Fruit fly (Drosophila melanogaster) whole organism, embryonic: Measurements from ENCODE around the gene AANATL7.

ENCODE experiments used
- Adf1 ChIP-seq: fragments of 200-800 bp; sonication (Bioruptor generic); IDR thresholded peaks from 2 replicates; pipeline ENCODE4 v1.3.6; 2022; ENCODE audit warnings: missing biosample characterization, missing genetic modification characterization
- Antp ChIP-seq: fragments of 200-800 bp; sonication (Bioruptor generic); optimal IDR thresholded peaks from 3 replicates; lab custom pipeline; 2016; ENCODE audit warnings: missing biosample characterization, missing genetic modification characterization
- Atf3 ChIP-seq: fragments of 200-800 bp; sonication (Bioruptor generic); optimal IDR thresholded peaks from 3 replicates; lab custom pipeline; 2016; ENCODE audit warnings: missing biosample characterization, missing genetic modification characterization
- B-H1 ChIP-seq: fragments of 200-800 bp; sonication (Bioruptor generic); IDR thresholded peaks from 3 replicates; pipeline ENCODE4 v1.3.6; 2022; ENCODE audit warnings: missing biosample characterization, missing genetic modification characterization
- Blimp-1 ChIP-seq: fragments of 200-800 bp; sonication (Bioruptor generic); optimal IDR thresholded peaks from 3 replicates; lab custom pipeline; 2018; ENCODE audit warnings: missing biosample characterization, missing genetic modification characterization, mild to moderate bottlenecking, moderate library complexity, missing genetic modification reagents
- C15 ChIP-seq: fragments of 200-800 bp; sonication (Bioruptor generic); IDR thresholded peaks from 3 replicates; pipeline ENCODE4 v1.3.6; 2022; ENCODE audit warnings: missing biosample characterization, missing genetic modification characterization
- CG10209 ChIP-seq: fragments of 200-800 bp; sonication (Bioruptor generic); optimal IDR thresholded peaks from 3 replicates; lab custom pipeline; 2017; ENCODE audit warnings: missing biosample characterization, mild to moderate bottlenecking, missing genetic modification characterization, missing genetic modification reagents
- CG10654 ChIP-seq: fragments of 200-800 bp; sonication (Bioruptor generic); optimal IDR thresholded peaks from 2 replicates; lab custom pipeline; 2016; ENCODE audit warnings: missing biosample characterization, missing genetic modification characterization
- CG11456 ChIP-seq: fragments of 200-800 bp; sonication (Bioruptor generic); IDR thresholded peaks from 3 replicates; pipeline ENCODE4 v1.3.6; 2022; ENCODE audit warnings: missing biosample characterization, missing genetic modification characterization
- CG13287 ChIP-seq: fragments of 200-800 bp; sonication (Bioruptor generic); IDR thresholded peaks from 2 replicates; pipeline ENCODE4 v1.3.6; 2022; ENCODE audit warnings: missing biosample characterization, missing genetic modification characterization; ENCODE audit not compliant: partially characterized antibody
- CG13894 ChIP-seq: fragments of 200-800 bp; sonication (Bioruptor generic); optimal IDR thresholded peaks from 3 replicates; lab custom pipeline; 2018; ENCODE audit warnings: missing biosample characterization, mild to moderate bottlenecking, missing genetic modification characterization, moderate library complexity
- CG15011 ChIP-seq: fragments of 200-800 bp; sonication (Bioruptor generic); optimal IDR thresholded peaks from 3 replicates; lab custom pipeline; 2018; ENCODE audit warnings: missing biosample characterization, mild to moderate bottlenecking, missing genetic modification characterization
- CG17328 ChIP-seq: fragments of 200-800 bp; sonication (Bioruptor generic); IDR thresholded peaks from 2 replicates; pipeline ENCODE4 v1.3.6; 2022; ENCODE audit warnings: missing biosample characterization, missing genetic modification characterization
- CG17568 ChIP-seq: fragments of 200-800 bp; sonication (Bioruptor generic); optimal IDR thresholded peaks from 2 replicates; lab custom pipeline; 2018; ENCODE audit warnings: missing biosample characterization, mild to moderate bottlenecking, missing genetic modification characterization, moderate library complexity
- CG17802 ChIP-seq: fragments of 200-800 bp; sonication (Bioruptor generic); optimal IDR thresholded peaks from 2 replicates; lab custom pipeline; 2018; ENCODE audit warnings: missing biosample characterization, mild to moderate bottlenecking, missing genetic modification characterization, moderate library complexity
- CG2202 ChIP-seq: fragments of 200-800 bp; sonication (Bioruptor generic); optimal IDR thresholded peaks from 2 replicates; lab custom pipeline; 2018; ENCODE audit warnings: missing biosample characterization, mild to moderate bottlenecking, missing genetic modification characterization
- CG3995 ChIP-seq: fragments of 200-800 bp; sonication (Bioruptor generic); optimal IDR thresholded peaks from 3 replicates; lab custom pipeline; 2016; ENCODE audit warnings: missing biosample characterization, missing genetic modification characterization
- CG4360 ChIP-seq: fragments of 200-800 bp; sonication (Bioruptor generic); IDR thresholded peaks from 2 replicates; pipeline ENCODE4 v1.3.6; 2022; ENCODE audit warnings: missing biosample characterization, missing genetic modification characterization
- CG4424 ChIP-seq: fragments of 200-800 bp; sonication (Bioruptor generic); optimal IDR thresholded peaks from 3 replicates; lab custom pipeline; 2016; ENCODE audit warnings: missing biosample characterization, missing genetic modification characterization
- CG6254 ChIP-seq: fragments of 200-800 bp; sonication (Bioruptor generic); optimal IDR thresholded peaks from 3 replicates; lab custom pipeline; 2017; ENCODE audit warnings: mild to moderate bottlenecking, missing biosample characterization, missing genetic modification reagents, missing genetic modification characterization
- CG6689 ChIP-seq: fragments of 200-800 bp; sonication (Bioruptor generic); IDR thresholded peaks from 2 replicates; pipeline ENCODE4 v1.3.6; 2022; ENCODE audit warnings: missing biosample characterization, missing genetic modification characterization
- CG6813 ChIP-seq: fragments of 200-800 bp; sonication (Bioruptor generic); optimal IDR thresholded peaks from 2 replicates; lab custom pipeline; 2017; ENCODE audit warnings: missing biosample characterization, missing genetic modification characterization, mild to moderate bottlenecking, moderate library complexity, missing genetic modification reagents
- CG7839 ChIP-seq: fragments of 200-800 bp; sonication (Bioruptor generic); optimal IDR thresholded peaks from 3 replicates; lab custom pipeline; 2018; ENCODE audit warnings: missing biosample characterization, mild to moderate bottlenecking, missing genetic modification characterization, moderate library complexity
- CG8290 ChIP-seq, 3 experiments: fragments of 200-800 bp; sonication (Bioruptor generic); optimal IDR thresholded peaks; 2 replicates each; lab custom pipeline; 2016 to 2019; ENCODE audit warnings: missing biosample characterization in 3 of 3, missing genetic modification characterization in 3 of 3, mild to moderate bottlenecking in 2 of 3, moderate library complexity in 1 of 3
- CG9797 ChIP-seq: fragments of 200-800 bp; sonication (Bioruptor generic); optimal IDR thresholded peaks from 3 replicates; lab custom pipeline; 2018; ENCODE audit warnings: missing biosample characterization, mild to moderate bottlenecking, missing genetic modification characterization
- Dbx ChIP-seq: fragments of 200-800 bp; sonication (Bioruptor generic); IDR thresholded peaks from 3 replicates; pipeline ENCODE4 v1.3.6; 2022; ENCODE audit warnings: missing biosample characterization, missing genetic modification characterization
- Dip3 ChIP-seq: fragments of 200-800 bp; sonication (Bioruptor generic); optimal IDR thresholded peaks from 3 replicates; lab custom pipeline; 2016; ENCODE audit warnings: missing biosample characterization, missing genetic modification characterization
- Dp ChIP-seq: fragments of 200-800 bp; sonication (Bioruptor generic); optimal IDR thresholded peaks from 2 replicates; lab custom pipeline; 2018; ENCODE audit warnings: missing biosample characterization, mild to moderate bottlenecking, missing genetic modification characterization, moderate library complexity
- E2f1 ChIP-seq: fragments of 200-800 bp; sonication (Bioruptor generic); IDR thresholded peaks from 2 replicates; pipeline ENCODE4 v1.3.6; 2022; ENCODE audit warnings: missing biosample characterization, missing genetic modification characterization
- NFAT ChIP-seq: fragments of 200-800 bp; sonication (Bioruptor generic); IDR thresholded peaks from 2 replicates; pipeline ENCODE4 v1.3.6; 2022; ENCODE audit warnings: missing biosample characterization, missing genetic modification characterization
- Opbp ChIP-seq: fragments of 200-800 bp; sonication (Bioruptor generic); IDR thresholded peaks from 3 replicates; pipeline ENCODE4 v1.3.6; 2022; ENCODE audit warnings: missing biosample characterization, missing genetic modification characterization; ENCODE audit not compliant: partially characterized antibody
- Spps ChIP-seq: fragments of 200-800 bp; sonication (Bioruptor generic); optimal IDR thresholded peaks from 2 replicates; lab custom pipeline; 2018; ENCODE audit warnings: missing biosample characterization, mild to moderate bottlenecking, missing genetic modification characterization
- Tbp ChIP-seq: fragments of >200 bp; optimal IDR thresholded peaks from 2 replicates; lab custom pipeline; 2018; ENCODE audit warnings: missing biosample characterization, missing genetic modification characterization
- ara ChIP-seq: fragments of 200-800 bp; sonication (Bioruptor generic); IDR thresholded peaks from 2 replicates; pipeline ENCODE4 v1.3.6; 2022; ENCODE audit warnings: missing biosample characterization, missing genetic modification characterization
- cas ChIP-seq: fragments of 200-800 bp; sonication (Bioruptor generic); IDR thresholded peaks from 2 replicates; pipeline ENCODE4 v1.3.6; 2022; ENCODE audit warnings: missing biosample characterization, missing genetic modification characterization
- cato ChIP-seq: fragments of 200-800 bp; sonication (Bioruptor generic); optimal IDR thresholded peaks from 2 replicates; lab custom pipeline; 2016; ENCODE audit warnings: missing biosample characterization, missing genetic modification characterization, borderline replicate concordance
- cg ChIP-seq: fragments of 200-800 bp; sonication (Bioruptor generic); optimal IDR thresholded peaks from 3 replicates; lab custom pipeline; 2019; ENCODE audit warnings: missing biosample characterization, mild to moderate bottlenecking, missing genetic modification characterization, moderate library complexity
- corto ChIP-seq: fragments of 200-800 bp; sonication (Bioruptor generic); optimal IDR thresholded peaks from 2 replicates; lab custom pipeline; 2016; ENCODE audit warnings: missing biosample characterization, mild to moderate bottlenecking, missing genetic modification characterization, moderate library complexity
- dimm ChIP-seq: fragments of 200-800 bp; sonication (Bioruptor generic); IDR thresholded peaks from 2 replicates; pipeline ENCODE4 v1.3.6; 2022; ENCODE audit warnings: missing biosample characterization, missing genetic modification characterization
- ham ChIP-seq: fragments of 200-800 bp; sonication (Bioruptor generic); IDR thresholded peaks from 2 replicates; pipeline ENCODE4 v1.3.6; 2022; ENCODE audit warnings: missing biosample characterization, missing genetic modification characterization
- kah ChIP-seq: fragments of 200-800 bp; sonication (Bioruptor generic); optimal IDR thresholded peaks from 2 replicates; lab custom pipeline; 2018; ENCODE audit warnings: missing biosample characterization, mild to moderate bottlenecking, missing genetic modification characterization
- lov ChIP-seq, 2 experiments: fragments of 200-800 bp in 1 of 2; fragments of >200 bp in 1 of 2; sonication (Bioruptor generic) in 1 of 2; IDR thresholded peaks in 1 of 2; optimal IDR thresholded peaks in 1 of 2; 2 replicates in 1 of 2; 3 replicates in 1 of 2; pipeline versions ENCODE4 v1.3.6 to Lab custom; 2017 to 2022; ENCODE audit warnings: missing biosample characterization in 1 of 2, missing genetic modification characterization in 1 of 2
- nmo ChIP-seq: fragments of 200-800 bp; sonication (Bioruptor generic); optimal IDR thresholded peaks from 2 replicates; lab custom pipeline; 2018; ENCODE audit warnings: missing biosample characterization, mild to moderate bottlenecking, missing genetic modification characterization, moderate library complexity
- oc ChIP-seq: fragments of 200-800 bp; sonication (Bioruptor generic); optimal IDR thresholded peaks from 2 replicates; lab custom pipeline; 2018; ENCODE audit warnings: missing biosample characterization, mild to moderate bottlenecking, missing genetic modification characterization, moderate library complexity
- odd ChIP-seq: fragments of 200-800 bp; sonication (Bioruptor generic); optimal IDR thresholded peaks from 2 replicates; lab custom pipeline; 2017; ENCODE audit warnings: missing biosample characterization, mild to moderate bottlenecking, missing genetic modification characterization
- sens-2 ChIP-seq: fragments of 200-800 bp; sonication (Bioruptor generic); IDR thresholded peaks from 2 replicates; pipeline ENCODE4 v1.3.6; 2022; ENCODE audit warnings: missing biosample characterization, missing genetic modification characterization
- sug ChIP-seq: fragments of 200-800 bp; optimal IDR thresholded peaks from 2 replicates; lab custom pipeline; 2019; ENCODE audit warnings: missing biosample characterization, mild to moderate bottlenecking, missing genetic modification characterization, moderate library complexity
- zfh1 ChIP-seq: fragments of 200-800 bp; sonication (Bioruptor generic); IDR thresholded peaks from 3 replicates; pipeline ENCODE4 v1.3.6; 2022; ENCODE audit warnings: missing biosample characterization, missing genetic modification characterization

The AANATL7 gene

dm6 chrX:2533843-2534473 lies 46.8 kb upstream of the AANATL7 start (continued):
- no peak for TF ChIP-seq CG8290 (GFP tag; optimal IDR thresholded peaks at IDR 0.05; lab: Kevin White, UChicago)
- TF ChIP-seq CG8290 (tag; optimal IDR thresholded peaks at IDR 0.05; lab: Kevin White, UChicago): peak in 1 of 2 experiments; percentile 93
- peak; percentile 9 for TF ChIP-seq CG4424 (GFP tag; lab: Kevin White, UChicago)
- TF ChIP-seq cas (GFP tag; lab: Robert Waterston, UW): peak; percentile 49; the same call in 1 of the 2 replicates
- peak; percentile 48 for TF ChIP-seq CG10654 (GFP tag; lab: Kevin White, UChicago)
- no peak for TF ChIP-seq odd (GFP tag; lab: Kevin White, UChicago)
- TF ChIP-seq CG6813 (GFP tag; lab: Kevin White, UChicago): peak; percentile 41
- no peak for TF ChIP-seq corto (GFP tag; lab: Kevin White, UChicago)
- peak; percentile 66 for TF ChIP-seq CG7839 (tag; lab: Kevin White, UChicago)
- no peak for TF ChIP-seq CG17568 (GFP tag; lab: Kevin White, UChicago)
- TF ChIP-seq CG2202 (tag; lab: Kevin White, UChicago): no peak
- peak; percentile 63 for TF ChIP-seq CG6689 (GFP tag; lab: Robert Waterston, UW)
- no peak for TF ChIP-seq CG4360 (GFP tag; lab: Robert Waterston, UW)
- 0 out of 3 replicates have a peak, but pooled peaks have one; percentile 48 for TF ChIP-seq Dbx (GFP tag; lab: Robert Waterston, UW)
- peak; percentile 8 for TF ChIP-seq sug (tag; lab: Kevin White, UChicago)
- TF ChIP-seq Dp (GFP tag; lab: Kevin White, UChicago): no peak
- peak; percentile 71 for TF ChIP-seq NFAT (GFP tag; lab: Robert Waterston, UW)
- no peak for TF ChIP-seq Tbp (GFP tag; lab: Kevin White, UChicago)
- TF ChIP-seq Dip3 (GFP tag; lab: Kevin White, UChicago): peak; percentile 36
- no peak for TF ChIP-seq CG9797
- TF ChIP-seq Adf1 (GFP tag; lab: Robert Waterston, UW): no peak
- TF ChIP-seq Antp (GFP tag; lab: Kevin White, UChicago): peak; percentile 70
- peak; percentile 50 for TF ChIP-seq CG10209 (GFP tag; lab: Kevin White, UChicago)
- peak; percentile 65 for TF ChIP-seq E2f1
- peak; percentile 33 for TF ChIP-seq Blimp-1 (GFP tag; lab: Kevin White, UChicago)
- TF ChIP-seq CG17802 (tag; lab: Kevin White, UChicago): no peak
- no peak for TF ChIP-seq cg (GFP tag; lab: Kevin White, UChicago)
- TF ChIP-seq ham (GFP tag; lab: Robert Waterston, UW): 0 out of 2 replicates have a peak, but pooled peaks have one; percentile 11
- TF ChIP-seq nmo (GFP tag; lab: Kevin White, UChicago): peak; percentile 20
- TF ChIP-seq CG13287 (GFP tag; lab: Robert Waterston, UW): no peak
- TF ChIP-seq CG13894: no peak
- 0 out of 2 replicates have a peak, but pooled peaks have one; percentile 21 for TF ChIP-seq ara
- TF ChIP-seq cato (GFP tag; lab: Kevin White, UChicago): peak; percentile 22
- no peak for TF ChIP-seq Opbp (GFP tag; lab: Robert Waterston, UW)
- no peak for TF ChIP-seq Atf3 (GFP tag; lab: Kevin White, UChicago)
- TF ChIP-seq zfh1 (GFP tag; lab: Robert Waterston, UW): peak; percentile 61; the same call in 2 of the 3 replicates
- TF ChIP-seq CG3995 (GFP tag; lab: Kevin White, UChicago): peak; percentile 5
- peak; percentile 36; the same call in 2 of the 3 replicates for TF ChIP-seq B-H1 (GFP tag; lab: Robert Waterston, UW)
- peak; percentile 11 for TF ChIP-seq kah (GFP tag; lab: Kevin White, UChicago)
- TF ChIP-seq C15 (GFP tag; lab: Robert Waterston, UW): no peak
- TF ChIP-seq CG15011 (GFP tag; lab: Kevin White, UChicago): no peak
- no peak for TF ChIP-seq CG6254
- peak; percentile 27; the same call in 1 of the 2 replicates for TF ChIP-seq sens-2 (GFP tag; lab: Robert Waterston, UW)
- TF ChIP-seq lov (optimal IDR thresholded peaks at IDR 0.05; lab: Kevin White, UChicago): no peak
- no peak for TF ChIP-seq lov (GFP tag; IDR thresholded peaks at IDR 0.05; lab: Robert Waterston, UW)
- TF ChIP-seq CG17328 (GFP tag; lab: Robert Waterston, UW): peak; percentile 66
- no peak for TF ChIP-seq Spps (tag; lab: Kevin White, UChicago)
- TF ChIP-seq dimm: no peak
- peak; percentile 1 for TF ChIP-seq oc (tag; lab: Kevin White, UChicago)
- peak; percentile 85 for TF ChIP-seq CG11456 (GFP tag; lab: Robert Waterston, UW)
